Fruit fly (Drosophila melanogaster) S2 (cell line): ENCODE results near the gene bard.

Source experiments
- CG8478 ChIP-seq: fragments of >200 bp; optimal IDR thresholded peaks from 2 replicates; lab custom pipeline; 2018
- CTCF ChIP-seq, 2 experiments: fragments of >200 bp; optimal IDR thresholded peaks; 2 replicates each; lab custom pipeline; 2018

The bard gene

DNA sequence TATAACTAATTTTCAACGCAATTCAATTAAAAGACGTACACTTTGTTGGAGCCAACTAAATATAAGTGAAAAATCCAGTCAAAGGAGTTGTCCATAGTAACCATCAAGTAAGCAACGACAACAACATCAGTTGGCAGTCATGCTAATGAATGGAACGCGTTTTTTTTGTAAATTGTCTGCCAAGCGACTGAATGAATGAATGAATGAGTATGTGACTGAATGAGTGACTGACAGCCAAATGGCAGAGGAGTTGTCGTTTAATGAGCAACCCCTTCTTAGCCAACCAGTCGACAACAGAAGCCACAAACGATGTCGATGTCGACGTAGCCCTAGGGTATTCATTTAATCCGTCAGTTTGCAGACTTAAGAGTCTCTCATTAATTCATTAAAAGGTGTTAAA lies 7.4 kb downstream of the bard start:
- TF ChIP-seq CTCF (optimal IDR thresholded peaks at IDR 0.05; lab: Kevin White, UChicago) = no peak
- no peak for TF ChIP-seq CG8478 (lab: Kevin White, UChicago)

DNA sequence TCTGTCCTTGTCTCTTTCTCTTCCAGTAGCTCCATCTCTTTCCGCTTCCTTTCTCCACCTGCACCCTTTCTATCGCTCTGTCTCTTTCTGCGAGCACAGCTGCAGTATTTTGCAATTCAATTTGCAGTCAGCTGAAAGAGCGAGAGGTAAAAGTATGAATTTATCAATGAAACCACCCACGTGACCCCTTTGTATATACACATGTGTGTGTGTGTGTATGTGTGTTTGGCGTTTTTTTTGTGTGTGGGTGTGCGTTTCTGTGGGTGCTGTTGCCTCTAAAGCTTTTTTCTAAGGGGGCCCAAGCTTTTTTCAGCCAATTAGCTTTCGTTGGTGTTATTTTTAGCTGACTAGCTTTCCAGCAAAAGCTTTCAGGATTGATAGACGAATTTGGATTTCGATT lies 8.6 kb downstream of the bard start:
- no peak for TF ChIP-seq CTCF (optimal IDR thresholded peaks at IDR 0.05; lab: Kevin White, UChicago)
- no peak for TF ChIP-seq CG8478 (lab: Kevin White, UChicago)

DNA sequence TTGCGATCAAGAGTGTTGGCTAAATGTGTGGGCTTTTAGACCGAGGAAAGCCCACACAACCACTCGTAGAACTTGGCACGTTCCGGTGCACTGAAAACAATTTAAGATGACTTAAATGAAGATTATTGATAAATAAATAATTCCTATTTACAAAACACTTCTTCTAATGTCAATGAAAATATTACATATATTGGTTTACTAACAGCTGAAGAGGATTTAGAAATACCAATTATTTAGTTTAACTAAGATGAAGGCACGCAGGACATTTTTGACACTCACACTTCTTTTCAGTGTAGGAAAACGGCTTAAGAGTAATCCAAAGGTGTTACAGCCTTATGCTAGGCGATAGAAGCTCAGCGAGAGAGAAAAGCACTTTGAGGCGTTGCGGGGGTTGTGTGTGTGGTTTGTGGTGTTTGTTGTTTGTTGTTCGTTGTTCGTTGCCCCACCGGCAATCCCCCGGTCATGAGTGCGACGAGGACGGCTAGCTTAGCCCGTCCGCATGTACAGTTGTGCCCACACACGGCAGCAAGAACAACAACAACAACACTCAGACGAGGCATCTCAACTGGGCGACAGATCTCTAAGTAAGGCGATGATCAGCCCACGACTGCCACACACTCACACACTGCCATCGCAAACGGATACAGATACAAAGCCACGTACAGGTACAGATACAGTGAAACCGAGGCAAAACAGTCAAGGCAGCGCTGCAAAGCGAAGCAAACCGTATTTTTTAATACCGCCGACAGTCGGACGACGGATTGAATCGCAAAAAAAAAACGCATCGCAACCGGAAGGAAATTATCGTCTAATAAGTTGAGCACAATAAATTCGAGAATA lies 9.4 kb downstream of the bard start, which contains the start of gene sr:
sr (plus strand) TSS at position 790 of the 840 bp plus-strand sequence.
- TF ChIP-seq CG8478 (lab: Kevin White, UChicago) = no peak
- TF ChIP-seq CTCF (optimal IDR thresholded peaks at IDR 0.05; lab: Kevin White, UChicago) = no peak

DNA sequence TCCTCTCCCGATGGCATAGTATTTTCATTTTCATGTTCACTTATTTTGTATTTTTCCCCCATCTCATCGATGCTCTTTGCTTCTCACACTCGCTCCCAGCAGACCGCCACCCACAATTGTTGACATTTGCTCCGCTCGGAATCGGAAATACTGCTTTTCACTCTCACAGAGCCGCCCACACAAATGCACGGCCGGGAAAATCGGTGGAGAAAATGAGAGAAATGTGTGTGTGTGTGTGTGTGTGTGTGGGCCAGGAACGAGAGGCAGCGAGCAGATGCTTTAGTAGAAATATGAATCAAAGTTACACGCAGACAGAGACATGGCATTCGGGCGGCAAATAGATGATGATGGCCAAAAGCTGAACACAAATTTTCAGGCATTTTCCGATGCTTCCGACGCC lies 13.8 kb downstream of the bard start:
- TF ChIP-seq CTCF (optimal IDR thresholded peaks at IDR 0.05; lab: Kevin White, UChicago) = no peak
- TF ChIP-seq CG8478 (lab: Kevin White, UChicago) = no peak

DNA sequence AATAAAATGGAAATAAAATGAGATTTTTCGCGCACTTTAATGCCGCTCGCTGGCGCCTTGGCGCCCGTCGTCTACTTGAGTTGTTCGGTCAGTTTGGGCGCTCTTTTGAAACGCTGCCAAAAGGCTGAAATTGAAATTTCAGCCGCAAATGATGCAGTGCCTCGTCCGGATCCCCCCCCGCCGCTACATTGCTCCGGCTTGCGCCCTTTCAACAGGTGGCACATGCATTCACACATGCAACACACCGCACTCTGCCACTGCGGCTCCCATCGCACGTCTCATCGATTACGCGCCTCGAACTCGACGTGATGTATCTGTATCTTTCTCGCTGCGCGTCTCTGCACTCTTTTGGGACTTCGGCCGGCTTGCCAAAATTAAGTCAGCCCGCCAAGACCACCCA lies 16.7 kb downstream of the bard start:
- TF ChIP-seq CTCF (optimal IDR thresholded peaks at IDR 0.05; lab: Kevin White, UChicago) (no peak), CG8478 (lab: Kevin White, UChicago) (no peak)

DNA sequence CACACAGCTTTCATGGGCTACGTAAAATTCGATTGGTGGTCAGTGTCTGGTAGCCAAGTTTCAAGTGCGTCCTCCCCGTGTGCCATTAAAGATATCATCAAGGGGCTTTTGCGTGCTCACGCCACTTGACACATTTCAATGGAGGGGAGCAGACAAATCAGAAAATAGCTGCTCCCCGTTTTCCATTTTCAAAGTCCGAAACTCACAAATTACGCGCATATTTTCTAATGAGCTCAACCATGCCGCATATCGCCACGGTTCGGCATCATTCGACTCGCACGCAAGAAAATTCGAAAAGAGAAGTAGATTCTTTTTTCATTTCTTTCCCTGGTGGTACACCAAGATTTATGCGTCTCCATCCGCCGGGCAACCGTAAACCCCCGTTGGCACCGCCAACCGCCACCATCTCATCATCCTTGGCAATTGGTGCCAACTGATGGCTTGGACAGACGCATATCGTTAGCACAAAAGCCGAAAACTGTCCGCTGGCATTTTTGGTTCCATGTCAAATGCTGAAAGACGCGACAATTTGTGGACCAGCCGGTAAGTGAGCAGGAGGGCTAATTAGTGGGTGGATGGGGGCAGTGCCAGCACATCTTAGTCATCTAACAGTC lies 22.5 kb downstream of the bard start:
- TF ChIP-seq CTCF (optimal IDR thresholded peaks at IDR 0.05; lab: Kevin White, UChicago) (no peak), CG8478 (lab: Kevin White, UChicago) (no peak)

DNA sequence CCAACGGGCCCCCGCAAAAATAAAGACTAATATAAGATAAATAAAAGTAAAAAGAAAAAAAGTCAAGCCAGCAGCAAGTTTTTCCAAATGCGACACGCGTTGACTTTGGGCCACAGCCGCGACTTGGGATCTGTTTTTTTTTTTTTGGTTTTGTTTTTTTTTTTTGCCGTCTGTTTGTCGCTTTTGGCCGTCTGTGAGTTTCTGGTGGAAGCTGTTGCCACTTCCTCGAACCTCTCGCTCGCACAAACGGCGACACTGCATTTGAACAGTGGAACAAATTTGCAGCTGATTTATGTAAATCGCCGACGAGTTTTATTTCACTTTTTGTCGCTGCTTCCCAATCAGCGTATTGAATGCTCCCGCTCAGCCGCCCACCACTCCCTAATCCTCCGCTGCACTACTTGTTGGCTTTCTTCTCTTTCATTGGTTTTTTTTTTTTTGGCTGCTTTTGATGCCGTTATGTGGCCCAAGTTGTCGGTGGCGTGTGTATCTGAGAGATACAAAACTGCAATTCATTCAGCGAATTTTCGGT lies 23.5 kb downstream of the bard start:
- no peak for TF ChIP-seq CG8478 (lab: Kevin White, UChicago)
- TF ChIP-seq CTCF (optimal IDR thresholded peaks at IDR 0.05; lab: Kevin White, UChicago) = no peak

DNA sequence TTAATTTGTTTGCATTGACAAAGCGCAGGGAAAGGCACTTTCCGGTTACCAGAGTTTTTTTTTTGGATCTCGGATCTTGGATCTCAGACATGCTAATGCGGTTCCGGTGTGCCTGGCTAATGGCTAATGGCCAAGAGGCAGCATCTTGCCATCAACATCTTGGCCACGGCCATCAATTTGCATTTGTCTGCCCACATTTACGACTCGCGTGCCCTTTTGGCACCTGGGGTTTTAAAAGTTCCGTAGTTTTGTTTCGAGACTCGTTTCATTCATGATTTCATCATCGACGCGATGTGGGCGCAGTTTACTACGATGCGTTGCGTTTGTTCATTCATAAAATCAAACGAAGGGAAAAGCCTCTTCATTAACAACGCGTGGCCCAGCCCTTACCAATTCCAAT lies 25.3 kb downstream of the bard start:
- TF ChIP-seq CTCF (optimal IDR thresholded peaks at IDR 0.05; lab: Kevin White, UChicago) (no peak), CG8478 (lab: Kevin White, UChicago) (no peak)

DNA sequence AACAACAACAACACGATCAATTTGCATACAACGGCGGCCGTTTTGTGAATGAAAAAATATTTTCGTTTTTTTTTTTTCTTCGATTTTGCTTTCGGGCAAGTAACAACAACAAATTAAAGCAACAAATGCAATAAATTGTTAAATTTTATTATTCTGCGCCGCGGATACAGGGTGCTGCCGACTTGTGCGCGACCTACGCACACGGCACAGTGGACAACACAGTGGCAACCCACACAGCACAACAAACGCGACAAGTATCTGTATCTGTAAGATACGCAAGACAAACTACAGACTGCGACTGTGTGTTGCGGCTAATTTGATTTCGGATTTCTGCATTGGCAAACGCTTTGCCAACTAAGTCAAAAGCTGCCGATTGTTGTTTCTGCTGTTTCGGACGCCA lies 26.7 kb downstream of the bard start:
- TF ChIP-seq CG8478 (lab: Kevin White, UChicago) (no peak), CTCF (optimal IDR thresholded peaks at IDR 0.05; lab: Kevin White, UChicago) (no peak)

DNA sequence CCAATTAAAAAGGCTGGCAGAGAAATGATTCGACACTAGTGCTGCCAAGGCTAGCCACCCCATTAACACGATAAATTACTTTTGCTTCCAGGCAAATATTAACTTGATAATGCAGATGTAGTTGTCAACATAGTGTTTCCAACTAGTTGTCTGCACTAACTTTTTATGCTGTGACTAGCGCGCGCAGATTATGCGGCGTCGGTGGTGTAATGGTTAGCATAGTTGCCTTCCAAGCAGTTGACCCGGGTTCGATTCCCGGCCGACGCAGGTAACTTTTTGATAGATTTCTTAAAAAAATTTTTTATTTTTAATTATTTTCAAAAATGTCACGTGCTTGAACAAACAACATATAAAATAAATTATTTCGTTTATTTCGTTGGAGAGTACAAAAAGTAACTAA lies 27.6 kb downstream of the bard start:
- no peak for TF ChIP-seq CG8478 (lab: Kevin White, UChicago)

DNA sequence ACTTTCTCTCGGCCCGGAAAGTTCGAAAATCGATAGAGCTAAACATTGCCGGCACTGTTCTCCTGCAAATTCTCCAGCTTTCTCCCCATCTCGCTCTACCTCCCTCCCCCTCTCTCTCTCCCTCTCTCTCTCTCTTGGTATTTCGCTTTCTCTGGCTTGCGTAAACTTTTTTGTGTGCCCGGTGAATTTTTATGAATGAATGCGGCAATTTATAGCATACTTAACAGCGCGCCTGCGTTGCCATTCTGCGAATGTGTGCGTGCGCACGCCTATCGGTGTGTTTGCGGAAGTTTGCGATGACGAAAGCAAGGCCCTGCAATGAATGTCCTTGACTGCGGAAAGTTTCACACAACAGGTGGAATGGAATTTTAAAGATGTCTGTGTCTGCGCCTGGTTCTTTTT lies 30.9 kb downstream of the bard start:
- no peak for TF ChIP-seq CTCF (optimal IDR thresholded peaks at IDR 0.05; lab: Kevin White, UChicago)
- no peak for TF ChIP-seq CG8478 (lab: Kevin White, UChicago)

DNA sequence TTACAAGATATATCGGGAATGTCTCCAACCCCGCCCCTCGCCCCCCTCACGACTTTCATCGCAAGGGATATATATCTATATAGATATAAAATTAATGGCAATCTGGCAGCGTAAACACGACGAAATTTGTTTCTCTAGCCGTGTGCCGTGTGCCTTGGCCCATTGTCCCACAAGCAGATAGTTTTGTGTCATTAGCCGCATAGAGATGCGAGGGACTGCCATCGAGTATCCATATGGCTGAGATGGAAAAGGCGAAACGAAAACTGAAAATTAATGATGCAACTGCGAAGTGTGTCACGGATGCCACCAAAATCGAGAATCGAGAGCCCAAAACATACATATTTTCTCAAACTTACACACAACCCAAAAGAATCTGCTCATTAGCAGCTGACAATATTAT lies 34.0 kb downstream of the bard start:
- no peak for TF ChIP-seq CG8478 (lab: Kevin White, UChicago)
- no peak for TF ChIP-seq CTCF (optimal IDR thresholded peaks at IDR 0.05; lab: Kevin White, UChicago)

DNA sequence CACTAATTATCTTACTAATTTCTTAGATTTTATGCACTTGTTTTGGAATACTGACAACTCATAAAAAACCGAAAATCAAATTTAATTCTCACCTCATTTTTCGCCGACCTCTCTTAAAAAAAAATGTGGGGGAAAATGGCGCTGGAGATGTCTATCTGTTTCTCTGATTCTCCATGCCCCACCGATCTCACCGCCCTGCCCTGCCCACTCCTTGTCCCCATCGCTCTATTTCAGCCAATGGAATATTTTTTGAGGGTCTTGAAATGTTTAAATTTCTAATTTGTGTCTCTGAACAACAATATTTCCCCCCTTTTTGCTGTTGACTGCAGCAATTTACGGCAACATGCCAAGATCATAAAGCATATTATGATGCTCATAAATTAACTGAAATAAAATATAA lies 36.7 kb downstream of the bard start:
- TF ChIP-seq CG8478 (lab: Kevin White, UChicago) = no peak
- no peak for TF ChIP-seq CTCF (optimal IDR thresholded peaks at IDR 0.05; lab: Kevin White, UChicago)

DNA sequence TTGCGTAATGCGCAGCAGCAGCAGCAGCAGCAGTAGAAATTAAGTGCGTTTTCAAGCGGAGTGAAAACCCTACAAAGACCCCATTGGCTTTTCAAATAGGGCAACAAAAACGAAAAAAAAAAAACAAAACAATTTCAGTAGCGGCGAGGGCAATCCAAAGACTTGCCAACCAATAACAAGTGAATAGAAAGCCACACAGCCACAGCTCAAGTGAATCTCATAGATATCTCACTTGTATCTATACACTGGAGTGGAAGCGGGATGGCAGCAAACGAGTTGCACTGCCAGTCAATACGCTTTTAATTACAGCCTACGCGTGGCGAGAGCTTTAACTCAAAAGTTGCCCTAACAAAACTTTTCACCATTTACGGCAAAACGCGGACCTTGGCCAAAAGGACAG lies 37.4 kb downstream of the bard start:
- TF ChIP-seq CG8478 (lab: Kevin White, UChicago) (no peak), CTCF (optimal IDR thresholded peaks at IDR 0.05; lab: Kevin White, UChicago) (no peak)

DNA sequence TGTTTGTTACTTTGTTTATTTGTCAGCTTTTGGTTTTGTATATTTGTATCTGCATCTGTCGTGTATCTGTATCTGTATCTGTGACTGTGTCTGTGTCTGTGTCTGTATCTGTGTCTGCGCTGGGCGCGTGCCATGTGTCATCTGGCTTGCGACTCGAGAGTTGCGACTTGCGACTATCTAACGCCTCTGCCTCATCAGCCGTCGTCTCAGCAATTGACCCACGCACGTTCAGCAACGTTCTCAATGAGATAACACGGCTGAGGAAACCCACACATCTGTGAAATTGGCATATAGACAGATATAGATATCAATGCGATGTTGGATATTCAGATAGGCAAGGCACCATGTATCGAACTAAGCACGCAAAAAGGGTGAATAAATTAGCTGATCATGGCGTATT lies 37.8 kb downstream of the bard start:
- no peak for TF ChIP-seq CG8478 (lab: Kevin White, UChicago)
- TF ChIP-seq CTCF (optimal IDR thresholded peaks at IDR 0.05; lab: Kevin White, UChicago) = no peak
